Fruit fly (Drosophila melanogaster) whole organism, prepupa: ENCODE measurements around the gene CG43245.
A peak's percentile ranks its signal among the peaks of the same experiment; 100 is the strongest.

Source experiments
- Blimp-1 ChIP-seq: fragments of 200-800 bp; sonication (Bioruptor generic); optimal IDR thresholded peaks from 3 replicates; lab custom pipeline; 2017; ENCODE audit warnings: missing biosample characterization, missing genetic modification characterization, mild to moderate bottlenecking, moderate library complexity, missing genetic modification reagents
- CG10631 ChIP-seq: fragments of 200-800 bp; sonication (Bioruptor generic); optimal IDR thresholded peaks from 2 replicates; lab custom pipeline; 2016; ENCODE audit warnings: missing biosample characterization, missing genetic modification characterization
- CG11762 ChIP-seq: fragments of 200-800 bp; sonication (Bioruptor generic); optimal IDR thresholded peaks from 3 replicates; lab custom pipeline; 2016; ENCODE audit warnings: missing biosample characterization, missing genetic modification characterization; ENCODE audit not compliant: insufficient read depth
- CG11902 ChIP-seq: fragments of 200-800 bp; sonication (Bioruptor generic); optimal IDR thresholded peaks from 3 replicates; lab custom pipeline; 2016; ENCODE audit warnings: missing biosample characterization, missing genetic modification characterization
- CG1621 ChIP-seq: fragments of 200-800 bp; sonication (Bioruptor generic); optimal IDR thresholded peaks from 3 replicates; lab custom pipeline; 2018; ENCODE audit warnings: missing biosample characterization, mild to moderate bottlenecking, missing genetic modification characterization
- CG16779 ChIP-seq: fragments of 200-800 bp; sonication (Bioruptor generic); optimal IDR thresholded peaks from 3 replicates; lab custom pipeline; 2017; ENCODE audit warnings: missing biosample characterization, mild to moderate bottlenecking, missing genetic modification characterization
- CG3032 ChIP-seq: fragments of 200-800 bp; optimal IDR thresholded peaks from 2 replicates; lab custom pipeline; 2019; ENCODE audit warnings: missing biosample characterization, mild to moderate bottlenecking, missing genetic modification characterization, moderate library complexity
- CG31627 ChIP-seq: fragments of 200-800 bp; sonication (Bioruptor generic); optimal IDR thresholded peaks from 3 replicates; lab custom pipeline; 2016; ENCODE audit warnings: missing biosample characterization, missing genetic modification characterization
- CG32006 ChIP-seq: fragments of 200-800 bp; sonication (Bioruptor generic); optimal IDR thresholded peaks from 3 replicates; lab custom pipeline; 2017; ENCODE audit warnings: missing biosample characterization, mild to moderate bottlenecking, missing genetic modification characterization
- CG3919 ChIP-seq: fragments of 200-800 bp; sonication (Bioruptor generic); optimal IDR thresholded peaks from 3 replicates; lab custom pipeline; 2016; ENCODE audit warnings: missing biosample characterization, missing genetic modification characterization
- CG4318 ChIP-seq: fragments of 200-800 bp; sonication (Bioruptor generic); optimal IDR thresholded peaks from 3 replicates; lab custom pipeline; 2017; ENCODE audit warnings: missing biosample characterization, mild to moderate bottlenecking, missing genetic modification characterization
- CG6163 ChIP-seq: fragments of 200-800 bp; sonication (Bioruptor generic); IDR thresholded peaks from 3 replicates; pipeline ENCODE4 v1.3.6; 2022; ENCODE audit warnings: missing biosample characterization, missing genetic modification characterization
- CG6276 ChIP-seq: fragments of 200-800 bp; sonication (Bioruptor generic); optimal IDR thresholded peaks from 2 replicates; lab custom pipeline; 2017; ENCODE audit warnings: missing biosample characterization, mild to moderate bottlenecking, missing genetic modification characterization
- CG6792 ChIP-seq: fragments of 200-800 bp; sonication (Bioruptor generic); optimal IDR thresholded peaks from 3 replicates; lab custom pipeline; 2016; ENCODE audit warnings: missing biosample characterization, missing genetic modification characterization
- CG6808 ChIP-seq: fragments of 200-800 bp; sonication (Bioruptor generic); optimal IDR thresholded peaks from 3 replicates; lab custom pipeline; 2017; ENCODE audit warnings: missing biosample characterization, missing genetic modification characterization, mild to moderate bottlenecking, moderate library complexity, missing genetic modification reagents
- CG6854 ChIP-seq: fragments of 200-800 bp; sonication (Bioruptor generic); optimal IDR thresholded peaks from 2 replicates; lab custom pipeline; 2017; ENCODE audit warnings: missing biosample characterization, mild to moderate bottlenecking, missing genetic modification characterization
- CG7368 ChIP-seq: fragments of 200-800 bp; sonication (Bioruptor generic); optimal IDR thresholded peaks from 3 replicates; lab custom pipeline; 2016; ENCODE audit warnings: missing biosample characterization, missing genetic modification characterization
- CG8119 ChIP-seq: fragments of 200-800 bp; sonication (Bioruptor generic); IDR thresholded peaks from 3 replicates; pipeline ENCODE4 v1.3.6; 2022; ENCODE audit warnings: missing biosample characterization, missing genetic modification characterization
- CG8319 ChIP-seq: fragments of 200-800 bp; sonication (Bioruptor generic); optimal IDR thresholded peaks from 3 replicates; lab custom pipeline; 2016; ENCODE audit warnings: missing biosample characterization, missing genetic modification characterization
- CG9139 ChIP-seq: fragments of 200-800 bp; sonication (Bioruptor generic); optimal IDR thresholded peaks from 3 replicates; lab custom pipeline; 2017; ENCODE audit warnings: missing biosample characterization, mild to moderate bottlenecking, missing genetic modification characterization
- Eip75B ChIP-seq: fragments of 200-800 bp; sonication (Bioruptor generic); optimal IDR thresholded peaks from 3 replicates; lab custom pipeline; 2016; ENCODE audit warnings: missing biosample characterization, missing genetic modification characterization
- Eip78C ChIP-seq: fragments of 200-800 bp; sonication (Bioruptor generic); peaks from one replicate; lab custom pipeline; 2016; ENCODE audit warnings: missing biosample characterization, missing genetic modification characterization
- Eip93F ChIP-seq: fragments of 200-800 bp; sonication (Bioruptor generic); optimal IDR thresholded peaks from 2 replicates; lab custom pipeline; 2016; ENCODE audit warnings: missing biosample characterization, mild to moderate bottlenecking, missing genetic modification characterization
- Ets21C ChIP-seq: fragments of 200-800 bp; sonication (Bioruptor generic); optimal IDR thresholded peaks from 3 replicates; lab custom pipeline; 2016; ENCODE audit warnings: missing biosample characterization, missing genetic modification characterization
- Ets96B ChIP-seq: fragments of 200-800 bp; optimal IDR thresholded peaks from 2 replicates; lab custom pipeline; 2019; ENCODE audit warnings: missing biosample characterization, mild to moderate bottlenecking, missing genetic modification characterization, moderate library complexity
- Gug ChIP-seq: fragments of 200-800 bp; sonication (Bioruptor generic); IDR thresholded peaks from 2 replicates; pipeline ENCODE4 v1.3.6; 2022; ENCODE audit warnings: missing biosample characterization, missing genetic modification characterization
- Hr38 ChIP-seq: sonication (Bioruptor generic); optimal IDR thresholded peaks from 2 replicates; lab custom pipeline; 2016; ENCODE audit warnings: missing biosample characterization, missing genetic modification characterization
- Hr39 ChIP-seq: fragments of 200-800 bp; sonication (Bioruptor generic); optimal IDR thresholded peaks from 2 replicates; lab custom pipeline; 2016; ENCODE audit warnings: missing biosample characterization, missing genetic modification characterization
- Hr4 ChIP-seq: fragments of 200-800 bp; sonication (Bioruptor generic); optimal IDR thresholded peaks from 3 replicates; lab custom pipeline; 2016; ENCODE audit warnings: missing biosample characterization, missing genetic modification characterization
- Lpt ChIP-seq: fragments of 200-800 bp; sonication (Bioruptor generic); optimal IDR thresholded peaks from 3 replicates; lab custom pipeline; 2016; ENCODE audit warnings: missing biosample characterization, missing genetic modification characterization
- Met ChIP-seq: fragments of 200-800 bp; sonication (Bioruptor generic); optimal IDR thresholded peaks from 3 replicates; lab custom pipeline; 2016; ENCODE audit warnings: missing biosample characterization, missing genetic modification characterization
- OdsH ChIP-seq: fragments of 200-800 bp; sonication (Bioruptor generic); optimal IDR thresholded peaks from 3 replicates; lab custom pipeline; 2016; ENCODE audit warnings: missing biosample characterization, missing genetic modification characterization
- Sox102F ChIP-seq: fragments of 200-800 bp; sonication (Bioruptor generic); optimal IDR thresholded peaks from 2 replicates; lab custom pipeline; 2016; ENCODE audit warnings: missing biosample characterization, mild to moderate bottlenecking, missing genetic modification characterization
- Sox15 ChIP-seq: fragments of 200-800 bp; sonication (Bioruptor generic); optimal IDR thresholded peaks from 3 replicates; lab custom pipeline; 2016; ENCODE audit warnings: missing biosample characterization, missing genetic modification characterization
- achi ChIP-seq: fragments of 200-800 bp; sonication (Bioruptor generic); optimal IDR thresholded peaks from 3 replicates; lab custom pipeline; 2016; ENCODE audit warnings: missing biosample characterization, missing genetic modification characterization
- acj6 ChIP-seq: fragments of 200-800 bp; sonication (Bioruptor generic); optimal IDR thresholded peaks from 3 replicates; lab custom pipeline; 2016; ENCODE audit warnings: missing biosample characterization, missing genetic modification characterization
- cyc ChIP-seq: fragments of 200-800 bp; sonication (Bioruptor generic); optimal IDR thresholded peaks from 3 replicates; lab custom pipeline; 2016; ENCODE audit warnings: missing biosample characterization, missing genetic modification characterization
- dac ChIP-seq: fragments of 200-800 bp; sonication (Bioruptor generic); optimal IDR thresholded peaks from 2 replicates; lab custom pipeline; 2017; ENCODE audit warnings: missing biosample characterization, mild to moderate bottlenecking, missing genetic modification characterization
- dsx ChIP-seq: fragments of 200-800 bp; optimal IDR thresholded peaks from 3 replicates; lab custom pipeline; 2019; ENCODE audit warnings: missing biosample characterization, mild to moderate bottlenecking, missing genetic modification characterization, moderate library complexity; ENCODE audit not compliant: poor library complexity, severe bottlenecking
- eg ChIP-seq: fragments of 200-800 bp; sonication (Bioruptor generic); IDR thresholded peaks from 3 replicates; pipeline ENCODE4 v1.3.6; 2022; ENCODE audit warnings: missing biosample characterization, missing genetic modification characterization
- esn ChIP-seq: fragments of 200-800 bp; sonication (Bioruptor generic); optimal IDR thresholded peaks from 2 replicates; lab custom pipeline; 2016; ENCODE audit warnings: missing biosample characterization, mild to moderate bottlenecking, missing genetic modification characterization, moderate library complexity
- fkh ChIP-seq: fragments of 200-800 bp; sonication (Bioruptor generic); optimal IDR thresholded peaks from 3 replicates; lab custom pipeline; 2017; ENCODE audit warnings: missing biosample characterization, mild to moderate bottlenecking, missing genetic modification characterization, moderate library complexity
- lz ChIP-seq: fragments of 200-800 bp; sonication (Bioruptor generic); optimal IDR thresholded peaks from 3 replicates; lab custom pipeline; 2016; ENCODE audit warnings: missing biosample characterization, missing genetic modification characterization
- pdm3 ChIP-seq: fragments of 200-800 bp; sonication (Bioruptor generic); optimal IDR thresholded peaks from 3 replicates; lab custom pipeline; 2016; ENCODE audit warnings: missing biosample characterization, missing genetic modification characterization
- spab ChIP-seq: fragments of 200-800 bp; sonication (Bioruptor generic); optimal IDR thresholded peaks from 2 replicates; lab custom pipeline; 2017; ENCODE audit warnings: missing biosample characterization, mild to moderate bottlenecking, missing genetic modification characterization, missing genetic modification reagents
- ss ChIP-seq, 2 experiments: fragments of 200-800 bp; sonication (Bioruptor generic); optimal IDR thresholded peaks; 2 replicates in 1 of 2; 3 replicates in 1 of 2; lab custom pipeline; 2017 to 2018; ENCODE audit warnings: mild to moderate bottlenecking in 2 of 2, missing biosample characterization in 2 of 2, missing genetic modification characterization in 2 of 2, moderate library complexity in 1 of 2
- svp ChIP-seq: fragments of 200-800 bp; sonication (Bioruptor generic); peaks from one replicate; lab custom pipeline; 2016; ENCODE audit warnings: missing biosample characterization, missing genetic modification characterization

Gene CG43245

dm6 chr3L:10783015-10783675 lies 11.4 kb downstream of the CG43245 start (continued):
- TF ChIP-seq CG3032 (tag; lab: Kevin White, UChicago) (peak; percentile 60), CG32006 (GFP tag; lab: Kevin White, UChicago) (peak; percentile 36), Eip78C (GFP tag; lab: Kevin White, UChicago) (peak; percentile 83), CG4318 (GFP tag; lab: Kevin White, UChicago) (no peak), CG3919 (peak; percentile 53), cyc (GFP tag; lab: Kevin White, UChicago) (peak; percentile 34), lz (peak; percentile 1), achi (GFP tag; lab: Kevin White, UChicago) (peak; percentile 51), CG6854 (GFP tag; lab: Kevin White, UChicago) (no peak), eg (no peak), Hr4 (peak; percentile 17), Hr39 (peak; percentile 11), ss (GFP tag; optimal IDR thresholded peaks at IDR 0.05; lab: Kevin White, UChicago) (peak; percentile 16 to 48), OdsH (peak; percentile 31)

- TF ChIP-seq CG11762 (GFP tag; lab: Kevin White, UChicago) (peak; percentile 27), CG1621 (no peak), esn (peak; percentile 71), Eip75B (GFP tag; lab: Kevin White, UChicago) (peak; percentile 31), CG4318 (GFP tag; lab: Kevin White, UChicago) (peak; percentile 49), Eip93F (GFP tag; lab: Kevin White, UChicago) (no peak), CG11902 (GFP tag; lab: Kevin White, UChicago) (peak; percentile 43), CG16779 (tag; lab: Kevin White, UChicago) (peak; percentile 4), CG31627 (GFP tag; lab: Kevin White, UChicago) (peak; percentile 28), CG6808 (GFP tag; lab: Kevin White, UChicago) (peak; percentile 51), Sox15 (GFP tag; lab: Kevin White, UChicago) (peak; percentile 43), Sox102F (GFP tag; lab: Kevin White, UChicago) (peak; percentile 10), dac (GFP tag; lab: Kevin White, UChicago) (no peak), CG7368 (GFP tag; lab: Kevin White, UChicago) (peak; percentile 54), svp (GFP tag; lab: Kevin White, UChicago) (peak; percentile 93), OdsH (peak; percentile 57), CG6163 (GFP tag; lab: Robert Waterston, UW) (peak; percentile 50; the same call in 2 of the 3 replicates), spab (GFP tag; lab: Kevin White, UChicago) (peak; percentile 54), Gug (peak; percentile 44; the same call in 1 of the 2 replicates), eg (0 out of 3 replicates have a peak, but pooled peaks have one; percentile 50), ss (GFP tag; optimal IDR thresholded peaks at IDR 0.05; lab: Kevin White, UChicago) (peak; percentile 9 to 71), lz (peak; percentile 32), fkh (GFP tag; lab: Kevin White, UChicago) (no peak), CG8119 (GFP tag; lab: Robert Waterston, UW) (peak; percentile 68; the same call in 2 of the 3 replicates), CG6276 (GFP tag; lab: Kevin White, UChicago) (peak; percentile 31), dsx (GFP tag; lab: Kevin White, UChicago) (no peak), Eip78C (GFP tag; lab: Kevin White, UChicago) (peak; percentile 78), Met (GFP tag; lab: Kevin White, UChicago) (peak; percentile 48), CG3919 (peak; percentile 65), CG9139 (GFP tag; lab: Kevin White, UChicago) (peak; percentile 25), Blimp-1 (GFP tag; lab: Kevin White, UChicago) (peak; percentile 46), Lpt (GFP tag; lab: Kevin White, UChicago) (no peak), Ets21C (peak; percentile 0), CG10631 (GFP tag; lab: Kevin White, UChicago) (peak; percentile 69), acj6 (GFP tag; lab: Kevin White, UChicago) (peak; percentile 67), Hr39 (peak; percentile 44), Ets96B (tag; lab: Kevin White, UChicago) (peak; percentile 36), CG3032 (tag; lab: Kevin White, UChicago) (peak; percentile 47), pdm3 (GFP tag; lab: Kevin White, UChicago) (peak; percentile 27), Hr38 (GFP tag; lab: Kevin White, UChicago) (no peak), CG6792 (GFP tag; lab: Kevin White, UChicago) (peak; percentile 47), CG8319 (GFP tag; lab: Kevin White, UChicago) (peak; percentile 47), achi (GFP tag; lab: Kevin White, UChicago) (peak; percentile 62)
Observed at dm6 chr3L:10784566-10785003, 12.9 kb downstream of the CG43245 start.
